Fruit fly (Drosophila melanogaster): ENCODE results near the gene CG4935.
A peak's percentile ranks its signal among the peaks of the same experiment; 100 is the strongest.

Gene CG4935

dm6 chr2L:16307026-16307703 lies 45.2 kb downstream of the CG4935 start, which contains the start of the genes CG5861 and Syx5 (continued):
- TF ChIP-seq pita (GFP tag; optimal IDR thresholded peaks at IDR 0.05) (no peak), Atf6 (GFP tag; IDR thresholded peaks at IDR 0.05) (peak; percentile 54), CG13123 (GFP tag; optimal IDR thresholded peaks at IDR 0.05) (no peak), CG13424 (tag; optimal IDR thresholded peaks at IDR 0.05) (peak; percentile 68), CG17612 (GFP tag; IDR thresholded peaks at IDR 0.05) (no peak), unc-4 (GFP tag; IDR thresholded peaks at IDR 0.05; ENCODE audit: partially characterized antibody) (peak; percentile 95), CG4820 (GFP tag; optimal IDR thresholded peaks at IDR 0.05) (peak; percentile 17), exex (tag; optimal IDR thresholded peaks at IDR 0.05) (peak; percentile 63), D19A (tag; optimal IDR thresholded peaks at IDR 0.05) (peak; percentile 46), Ets65A (GFP tag) (peak; percentile 95), CG7372 (GFP tag; IDR thresholded peaks at IDR 0.05) (0 out of 2 replicates have a peak, but pooled peaks have one; percentile 30), CG4707 (GFP tag; optimal IDR thresholded peaks at IDR 0.05) (no peak), CG8478 (optimal IDR thresholded peaks at IDR 0.05) (no peak), CG4617 (GFP tag; optimal IDR thresholded peaks at IDR 0.05; ENCODE audit: borderline replicate concordance) (peak; percentile 61), CG11723 (GFP tag; optimal IDR thresholded peaks at IDR 0.05) (peak; percentile 25), NK7.1 (GFP tag; optimal IDR thresholded peaks at IDR 0.05) (no peak), CG17328 (GFP tag; IDR thresholded peaks at IDR 0.05) (0 out of 2 replicates have a peak, but pooled peaks have one; percentile 54), ken (GFP tag; IDR thresholded peaks at IDR 0.05) (0 out of 3 replicates have a peak, but pooled peaks have one; percentile 22), Hr3 (GFP tag; optimal IDR thresholded peaks at IDR 0.05) (peak; percentile 65), CG10431 (GFP tag; optimal IDR thresholded peaks at IDR 0.05) (no peak), fd64A (GFP tag; optimal IDR thresholded peaks at IDR 0.05) (no peak), CG34376 (GFP tag; optimal IDR thresholded peaks at IDR 0.05) (peak; percentile 75), fd3F (GFP tag; optimal IDR thresholded peaks at IDR 0.05) (peak; percentile 20), Neu2 (GFP tag; optimal IDR thresholded peaks at IDR 0.05; ENCODE audit: borderline replicate concordance) (no peak), CG43689 (GFP tag; IDR thresholded peaks at IDR 0.05) (no peak), CG17385 (GFP tag; optimal IDR thresholded peaks at IDR 0.05) (peak; percentile 46), CG5180 (GFP tag; optimal IDR thresholded peaks at IDR 0.05) (no peak), pb (GFP tag; optimal IDR thresholded peaks at IDR 0.05) (no peak), NFAT (GFP tag; IDR thresholded peaks at IDR 0.05) (peak; percentile 55), CG7928 (GFP tag; optimal IDR thresholded peaks at IDR 0.05) (peak; percentile 86), Abd-B (GFP tag; optimal IDR thresholded peaks at IDR 0.05) (no peak), CG8388 (GFP tag; optimal IDR thresholded peaks at IDR 0.05) (peak; percentile 47), her (GFP tag; optimal IDR thresholded peaks at IDR 0.05) (no peak), disco-r (GFP tag; optimal IDR thresholded peaks at IDR 0.05) (no peak), nerfin-2 (GFP tag; IDR thresholded peaks at IDR 0.05; ENCODE audit: partially characterized antibody) (peak; percentile 77), Optix (GFP tag; IDR thresholded peaks at IDR 0.05) (no peak), CG13296 (GFP tag; optimal IDR thresholded peaks at IDR 0.05) (peak; percentile 63), Nf-YA (GFP tag; IDR thresholded peaks at IDR 0.05) (no peak), Bteb2 (GFP tag; optimal IDR thresholded peaks at IDR 0.05) (peak; percentile 2), CG18764 (GFP tag; optimal IDR thresholded peaks at IDR 0.05) (peak; percentile 29), row (GFP tag; IDR thresholded peaks at IDR 0.05) (peak; percentile 86), bab2 (GFP tag; optimal IDR thresholded peaks at IDR 0.05) (no peak), Fer1 (GFP tag; optimal IDR thresholded peaks at IDR 0.05) (peak; percentile 73), Asciz (GFP tag; optimal IDR thresholded peaks at IDR 0.05) (peak; percentile 14), cato (GFP tag; optimal IDR thresholded peaks at IDR 0.05; ENCODE audit: borderline replicate concordance) (no peak), Xbp1 (GFP tag; optimal IDR thresholded peaks at IDR 0.05) (peak; percentile 87), CG14860 (GFP tag; IDR thresholded peaks at IDR 0.05; ENCODE audit: partially characterized antibody) (peak; percentile 88), amos (GFP tag; IDR thresholded peaks at IDR 0.05; ENCODE audit: partially characterized antibody) (peak; percentile 84; the same call in 1 of the 2 replicates), CG12942 (GFP tag; optimal IDR thresholded peaks at IDR 0.05) (peak; percentile 28)
